Worm (Caenorhabditis elegans) whole organism, mixed stage, embryonic: ENCODE measurements around the gene K06A9.3.

Source experiments
- M03D4.4 ChIP-seq: sonication (generic microtip); optimal IDR thresholded peaks from 2 replicates; lab custom pipeline; 2017; ENCODE audit warnings: mild to moderate bottlenecking, missing genetic modification characterization, missing compliant biosample characterization
- bed-3 ChIP-seq: fragments of 200-800 bp; sonication (Bioruptor generic); optimal IDR thresholded peaks from 3 replicates; lab custom pipeline; 2018; ENCODE audit warnings: mild to moderate bottlenecking, missing genetic modification characterization, moderate library complexity, missing compliant biosample characterization
- blmp-1 ChIP-seq: fragments of 150-350 bp; optimal IDR thresholded peaks from 2 replicates; lab custom pipeline; 2014; ENCODE audit warnings: missing biosample characterization, missing genetic modification characterization
- ceh-39 ChIP-seq: fragments of 150-350 bp; optimal IDR thresholded peaks from 2 replicates; lab custom pipeline; 2014; ENCODE audit warnings: missing biosample characterization, missing genetic modification characterization
- ceh-43 ChIP-seq: fragments of 200-800 bp; sonication (Bioruptor generic); optimal IDR thresholded peaks from 2 replicates; lab custom pipeline; 2018; ENCODE audit warnings: mild to moderate bottlenecking, missing genetic modification characterization, moderate library complexity, missing compliant biosample characterization
- ceh-83 ChIP-seq: fragments of 200-800 bp; sonication (Bioruptor generic); optimal IDR thresholded peaks from 2 replicates; lab custom pipeline; 2018; ENCODE audit warnings: mild to moderate bottlenecking, missing genetic modification characterization, missing compliant biosample characterization
- cnd-1 ChIP-seq: fragments of 200-800 bp; sonication (Bioruptor generic); optimal IDR thresholded peaks from 2 replicates; lab custom pipeline; 2018; ENCODE audit warnings: mild to moderate bottlenecking, missing genetic modification characterization, missing compliant biosample characterization
- drap-1 ChIP-seq: fragments of 200-800 bp; sonication (Bioruptor generic); optimal IDR thresholded peaks from 3 replicates; lab custom pipeline; 2018; ENCODE audit warnings: mild to moderate bottlenecking, missing genetic modification characterization, missing compliant biosample characterization
- elt-1 ChIP-seq: sonication (generic microtip); optimal IDR thresholded peaks from 2 replicates; lab custom pipeline; 2017; ENCODE audit warnings: missing genetic modification characterization, mild to moderate bottlenecking, missing compliant biosample characterization, antibody characterized with exemption, moderate library complexity, borderline replicate concordance; ENCODE audit not compliant: insufficient read depth
- elt-3 ChIP-seq: fragments of 150-350 bp; optimal IDR thresholded peaks from 2 replicates; lab custom pipeline; 2014; ENCODE audit warnings: missing biosample characterization, missing genetic modification characterization
- flh-1 ChIP-seq: fragments of 200-800 bp; sonication (Bioruptor generic); optimal IDR thresholded peaks from 2 replicates; lab custom pipeline; 2018; ENCODE audit warnings: mild to moderate bottlenecking, missing genetic modification characterization, moderate library complexity, missing compliant biosample characterization
- ham-2 ChIP-seq: fragments of 200-800 bp; sonication (Bioruptor generic); optimal IDR thresholded peaks from 2 replicates; lab custom pipeline; 2018; ENCODE audit warnings: mild to moderate bottlenecking, missing genetic modification characterization, missing compliant biosample characterization
- hlh-1 ChIP-seq: fragments of 150-350 bp; optimal IDR thresholded peaks from 2 replicates; lab custom pipeline; 2014; ENCODE audit warnings: missing biosample characterization, missing genetic modification reagents, missing genetic modification characterization
- lin-13 ChIP-seq: fragments of 150-350 bp; optimal IDR thresholded peaks from 2 replicates; lab custom pipeline; 2014; ENCODE audit warnings: missing biosample characterization, missing genetic modification characterization
- lin-32 ChIP-seq: fragments of 200-800 bp; sonication (Bioruptor generic); optimal IDR thresholded peaks from 2 replicates; lab custom pipeline; 2018; ENCODE audit warnings: mild to moderate bottlenecking, missing genetic modification characterization, missing compliant biosample characterization
- lsy-2 ChIP-seq: fragments of 150-350 bp; optimal IDR thresholded peaks from 2 replicates; lab custom pipeline; 2014; ENCODE audit warnings: missing biosample characterization, missing genetic modification characterization
- mab-5 ChIP-seq: fragments of 150-350 bp; optimal IDR thresholded peaks from 2 replicates; lab custom pipeline; 2014; ENCODE audit warnings: missing biosample characterization, missing genetic modification characterization
- mls-2 ChIP-seq: sonication (generic microtip); optimal IDR thresholded peaks from 2 replicates; lab custom pipeline; 2016; ENCODE audit warnings: mild to moderate bottlenecking, missing genetic modification characterization, moderate library complexity, missing compliant biosample characterization
- nhr-2 ChIP-seq: fragments of 150-350 bp; optimal IDR thresholded peaks from 2 replicates; lab custom pipeline; 2014; ENCODE audit warnings: missing biosample characterization, missing genetic modification characterization
- nhr-237 ChIP-seq: fragments of 150-350 bp; optimal IDR thresholded peaks from 2 replicates; lab custom pipeline; 2014; ENCODE audit warnings: missing biosample characterization, missing genetic modification characterization
- nhr-28 ChIP-seq: fragments of 150-350 bp; optimal IDR thresholded peaks from 2 replicates; lab custom pipeline; 2014; ENCODE audit warnings: missing biosample characterization, missing genetic modification characterization
- nhr-76 ChIP-seq: sonication (generic microtip); optimal IDR thresholded peaks from 2 replicates; lab custom pipeline; 2017; ENCODE audit warnings: missing biosample characterization, missing genetic modification characterization
- pha-4 ChIP-seq: fragments of 150-350 bp; optimal IDR thresholded peaks from 2 replicates; lab custom pipeline; 2018; ENCODE audit warnings: missing biosample characterization, missing genetic modification reagents, missing genetic modification characterization
- sem-2 ChIP-seq: fragments of 200-800 bp; sonication (Bioruptor generic); optimal IDR thresholded peaks from 2 replicates; lab custom pipeline; 2018; ENCODE audit warnings: mild to moderate bottlenecking, missing genetic modification characterization, missing compliant biosample characterization
- snpc-4 ChIP-seq: fragments of 150-350 bp; optimal IDR thresholded peaks from 2 replicates; lab custom pipeline; 2014; ENCODE audit warnings: missing biosample characterization, missing genetic modification characterization
- sptf-1 ChIP-seq: sonication (generic microtip); optimal IDR thresholded peaks from 2 replicates; lab custom pipeline; 2017; ENCODE audit warnings: mild to moderate bottlenecking, missing genetic modification characterization, moderate library complexity, missing compliant biosample characterization
- tbx-8 ChIP-seq: fragments of 200-800 bp; sonication (Bioruptor generic); optimal IDR thresholded peaks from 2 replicates; lab custom pipeline; 2018; ENCODE audit warnings: mild to moderate bottlenecking, missing genetic modification characterization, moderate library complexity, missing compliant biosample characterization
- unc-120 ChIP-seq: sonication (generic microtip); optimal IDR thresholded peaks from 2 replicates; lab custom pipeline; 2017; ENCODE audit warnings: missing genetic modification characterization, missing compliant biosample characterization; ENCODE audit not compliant: poor library complexity, severe bottlenecking
- unc-39 ChIP-seq: fragments of 150-350 bp; optimal IDR thresholded peaks from 2 replicates; lab custom pipeline; 2014; ENCODE audit warnings: missing biosample characterization, missing genetic modification characterization
- zip-8 ChIP-seq: fragments of 150-350 bp; optimal IDR thresholded peaks from 2 replicates; lab custom pipeline; 2014; ENCODE audit warnings: missing biosample characterization, missing genetic modification characterization
- ztf-11 ChIP-seq: fragments of 150-350 bp; optimal IDR thresholded peaks from 2 replicates; lab custom pipeline; 2014; ENCODE audit warnings: missing biosample characterization, missing genetic modification characterization

Gene K06A9.3

ce11 chrX:1535261-1535660, at the start of gene K06A9.3:
K06A9.3 (minus strand) TSS chrX:1535361.
- TF ChIP-seq mls-2 (no peak), snpc-4 (tag; lab: Kevin White, UChicago) (no peak), mab-5 (tag; lab: Kevin White, UChicago) (no peak), sem-2 (GFP tag; lab: Kevin White, UChicago) (no peak), drap-1 (GFP tag; lab: Kevin White, UChicago) (no peak), cnd-1 (tag; lab: Kevin White, UChicago) (no peak), nhr-2 (tag; lab: Kevin White, UChicago) (no peak), elt-3 (tag; lab: Kevin White, UChicago) (no peak), lin-32 (GFP tag; lab: Kevin White, UChicago) (no peak), unc-120 (tag; lab: Kevin White, UChicago) (no peak)

ce11 chrX:1583980-1584379, 48.8 kb upstream of the K06A9.3 start:
- no peak for TF ChIP-seq bed-3 (GFP tag; lab: Kevin White, UChicago)
- TF ChIP-seq, all 35 proteins: peak for 0

ce11 chrX:1578682-1579081, 43.5 kb upstream of the K06A9.3 start:
- TF ChIP-seq lin-32 (GFP tag; lab: Kevin White, UChicago): no peak
- TF ChIP-seq snpc-4 (tag; lab: Kevin White, UChicago): no peak
- TF ChIP-seq zip-8 (tag; lab: Kevin White, UChicago): no peak
- TF ChIP-seq elt-1 (tag; lab: Kevin White, UChicago): no peak
- TF ChIP-seq ztf-11 (tag; lab: Kevin White, UChicago): no peak
- no peak for TF ChIP-seq sem-2 (GFP tag; lab: Kevin White, UChicago)
- no peak for TF ChIP-seq nhr-76 (tag; lab: Kevin White, UChicago)
- no peak for TF ChIP-seq ceh-83 (GFP tag; lab: Kevin White, UChicago)
- peak; percentile 39 for TF ChIP-seq mls-2
- peak; percentile 47 for TF ChIP-seq unc-120 (tag; lab: Kevin White, UChicago)
- TF ChIP-seq hlh-1 (tag; lab: Kevin White, UChicago): peak; percentile 33
- TF ChIP-seq tbx-8: no peak
- peak; percentile 19 for TF ChIP-seq ceh-43 (GFP tag; lab: Kevin White, UChicago)
- TF ChIP-seq sptf-1 (tag; lab: Kevin White, UChicago): peak; percentile 54
- TF ChIP-seq ham-2 (GFP tag; lab: Kevin White, UChicago): peak; percentile 77
- no peak for TF ChIP-seq drap-1 (GFP tag; lab: Kevin White, UChicago)
- TF ChIP-seq bed-3 (GFP tag; lab: Kevin White, UChicago): no peak
- TF ChIP-seq blmp-1 (tag; lab: Kevin White, UChicago): peak; percentile 72
- no peak for TF ChIP-seq flh-1
- TF ChIP-seq lsy-2: no peak
- no peak for TF ChIP-seq ceh-39 (tag; lab: Kevin White, UChicago)
- no peak for TF ChIP-seq cnd-1 (tag; lab: Kevin White, UChicago)
- TF ChIP-seq M03D4.4 (tag; lab: Kevin White, UChicago): peak; percentile 15

- no peak for TF ChIP-seq mab-5 (tag; lab: Kevin White, UChicago)
- no peak for TF ChIP-seq sptf-1 (tag; lab: Kevin White, UChicago)
- TF ChIP-seq ceh-39 (tag; lab: Kevin White, UChicago): no peak
- no peak for TF ChIP-seq drap-1 (GFP tag; lab: Kevin White, UChicago)
- TF ChIP-seq pha-4: no peak
- TF ChIP-seq nhr-237: no peak
- no peak for TF ChIP-seq cnd-1 (tag; lab: Kevin White, UChicago)
- TF ChIP-seq nhr-76 (tag; lab: Kevin White, UChicago): no peak
- TF ChIP-seq sem-2 (GFP tag; lab: Kevin White, UChicago): no peak
- no peak for TF ChIP-seq flh-1
- no peak for TF ChIP-seq tbx-8
- TF ChIP-seq blmp-1 (tag; lab: Kevin White, UChicago): no peak
- no peak for TF ChIP-seq unc-39 (tag; lab: Kevin White, UChicago)
- TF ChIP-seq nhr-28: no peak
- TF ChIP-seq lsy-2: no peak
Observed at ce11 chrX:1576337-1576736, 41.2 kb upstream of the K06A9.3 start, which contains the start of gene wrt-9. wrt-9 (plus strand) TSS chrX:1576637.

ce11 chrX:1571949-1572348, 36.8 kb upstream of the K06A9.3 start, which contains the start of gene H02F09.2:
H02F09.2 (plus strand) TSS chrX:1572249.
- no peak for TF ChIP-seq elt-3 (tag; lab: Kevin White, UChicago)
- TF ChIP-seq mls-2: no peak
- no peak for TF ChIP-seq ceh-43 (GFP tag; lab: Kevin White, UChicago)
- TF ChIP-seq lin-13: no peak
- no peak for TF ChIP-seq unc-39 (tag; lab: Kevin White, UChicago)
- no peak for TF ChIP-seq ztf-11 (tag; lab: Kevin White, UChicago)
- no peak for TF ChIP-seq flh-1
